Fruit fly (Drosophila melanogaster) whole organism, pupa: ENCODE results near the gene mtgo.

Experiments used
- CG10348 ChIP-seq: fragments of 200-800 bp; sonication (Bioruptor generic); IDR thresholded peaks from 2 replicates; pipeline ENCODE4 v1.3.6; 2022; ENCODE audit warnings: missing biosample characterization, missing genetic modification characterization
- CG12605 ChIP-seq: fragments of 200-800 bp; sonication (Bioruptor generic); IDR thresholded peaks from 2 replicates; pipeline ENCODE4 v1.3.6; 2022; ENCODE audit warnings: missing biosample characterization, missing genetic modification characterization
- CG13204 ChIP-seq: fragments of 200-800 bp; sonication (Bioruptor generic); optimal IDR thresholded peaks from 2 replicates; lab custom pipeline; 2018; ENCODE audit warnings: missing biosample characterization, mild to moderate bottlenecking, missing genetic modification characterization, moderate library complexity
- CG14655 ChIP-seq: fragments of 200-800 bp; sonication (Bioruptor generic); optimal IDR thresholded peaks from 3 replicates; lab custom pipeline; 2017; ENCODE audit warnings: mild to moderate bottlenecking, missing biosample characterization, missing genetic modification reagents, missing genetic modification characterization
- CG15710 ChIP-seq: fragments of 200-800 bp; sonication (Bioruptor generic); optimal IDR thresholded peaks from 2 replicates; lab custom pipeline; 2018; ENCODE audit warnings: missing biosample characterization, mild to moderate bottlenecking, missing genetic modification characterization, moderate library complexity
- CG17806 ChIP-seq: fragments of 200-800 bp; sonication (Bioruptor generic); optimal IDR thresholded peaks from 2 replicates; lab custom pipeline; 2018; ENCODE audit warnings: missing biosample characterization, mild to moderate bottlenecking, missing genetic modification characterization, moderate library complexity
- CG32121 ChIP-seq: fragments of 200-800 bp; sonication (Bioruptor generic); IDR thresholded peaks from 2 replicates; pipeline ENCODE4 v1.3.6; 2022; ENCODE audit warnings: missing biosample characterization, missing genetic modification characterization
- CG34367 ChIP-seq: fragments of 200-800 bp; sonication (Bioruptor generic); optimal IDR thresholded peaks from 2 replicates; lab custom pipeline; 2018; ENCODE audit warnings: missing biosample characterization, mild to moderate bottlenecking, missing genetic modification characterization
- CG4496 ChIP-seq: fragments of 200-800 bp; sonication (Bioruptor generic); IDR thresholded peaks from 3 replicates; pipeline ENCODE4 v1.3.6; 2022; ENCODE audit warnings: missing biosample characterization, missing genetic modification characterization
- CG8159 ChIP-seq: fragments of 200-800 bp; sonication (Bioruptor generic); optimal IDR thresholded peaks from 3 replicates; lab custom pipeline; 2018; ENCODE audit warnings: missing biosample characterization, mild to moderate bottlenecking, missing genetic modification characterization, moderate library complexity
- CG8301 ChIP-seq: fragments of 200-800 bp; sonication (Bioruptor generic); optimal IDR thresholded peaks from 2 replicates; lab custom pipeline; 2018; ENCODE audit warnings: missing biosample characterization, mild to moderate bottlenecking, missing genetic modification characterization
- CG9948 ChIP-seq: fragments of 200-800 bp; sonication (Bioruptor generic); optimal IDR thresholded peaks from 2 replicates; lab custom pipeline; 2018; ENCODE audit warnings: missing biosample characterization, mild to moderate bottlenecking, missing genetic modification characterization, moderate library complexity
- D1 ChIP-seq: fragments of 200-800 bp; sonication (Bioruptor generic); optimal IDR thresholded peaks from 2 replicates; lab custom pipeline; 2018; ENCODE audit warnings: missing biosample characterization, mild to moderate bottlenecking, missing genetic modification characterization, moderate library complexity
- EcR ChIP-seq: fragments of 200-800 bp; sonication (Bioruptor generic); optimal IDR thresholded peaks from 3 replicates; lab custom pipeline; 2019; ENCODE audit warnings: missing biosample characterization, missing genetic modification characterization, mild to moderate bottlenecking, moderate library complexity, missing genetic modification reagents
- Ets98B ChIP-seq: fragments of 200-800 bp; sonication (Bioruptor generic); IDR thresholded peaks from 2 replicates; pipeline ENCODE4 v1.3.6; 2022; ENCODE audit warnings: missing biosample characterization, missing genetic modification characterization
- Pif1A ChIP-seq: fragments of 200-800 bp; sonication (Bioruptor generic); optimal IDR thresholded peaks from 3 replicates; lab custom pipeline; 2016; ENCODE audit warnings: missing biosample characterization, missing genetic modification characterization
- Pif1B ChIP-seq: fragments of 200-800 bp; sonication (Bioruptor generic); optimal IDR thresholded peaks from 3 replicates; lab custom pipeline; 2016; ENCODE audit warnings: missing biosample characterization, missing genetic modification characterization
- Snoo ChIP-seq: fragments of 200-800 bp; sonication (Bioruptor generic); optimal IDR thresholded peaks from 3 replicates; lab custom pipeline; 2017; ENCODE audit warnings: missing biosample characterization, mild to moderate bottlenecking, missing genetic modification characterization, inconsistent platforms
- fd96Ca ChIP-seq: fragments of 200-800 bp; sonication (Bioruptor generic); IDR thresholded peaks from 3 replicates; pipeline ENCODE4 v1.3.6; 2022; ENCODE audit warnings: missing biosample characterization, missing genetic modification characterization
- gl ChIP-seq: fragments of 200-800 bp; sonication (Bioruptor generic); optimal IDR thresholded peaks from 2 replicates; lab custom pipeline; 2018; ENCODE audit warnings: missing biosample characterization, mild to moderate bottlenecking, missing genetic modification characterization
- rn ChIP-seq: fragments of 200-800 bp; sonication (Bioruptor generic); IDR thresholded peaks from 2 replicates; pipeline ENCODE4 v1.3.6; 2022; ENCODE audit warnings: missing biosample characterization, missing genetic modification characterization

Gene mtgo

DNA sequence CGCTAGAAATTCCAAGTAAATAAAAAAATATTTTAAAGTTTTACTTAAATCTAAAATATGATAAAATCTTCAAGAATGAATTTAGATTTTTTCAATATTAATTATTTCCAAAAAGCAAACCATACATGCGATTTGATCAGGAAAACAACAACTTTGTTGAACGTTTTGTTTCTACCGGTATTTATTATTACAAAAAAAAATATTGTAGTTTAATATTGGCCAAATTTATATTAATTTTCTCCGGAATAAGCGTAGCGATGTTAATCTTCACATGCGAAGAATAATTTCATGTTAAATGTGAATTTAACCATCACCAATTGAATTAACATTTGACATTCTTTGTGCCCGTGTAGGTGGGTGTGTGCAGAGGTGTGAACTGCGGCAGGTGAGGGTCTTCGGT, 74.1 kb downstream of the mtgo start:
- no peak for TF ChIP-seq CG8159
- TF ChIP-seq gl (tag; lab: Kevin White, UChicago), result no peak
- peak; percentile 26 for TF ChIP-seq CG14655 (GFP tag; lab: Kevin White, UChicago)

DNA sequence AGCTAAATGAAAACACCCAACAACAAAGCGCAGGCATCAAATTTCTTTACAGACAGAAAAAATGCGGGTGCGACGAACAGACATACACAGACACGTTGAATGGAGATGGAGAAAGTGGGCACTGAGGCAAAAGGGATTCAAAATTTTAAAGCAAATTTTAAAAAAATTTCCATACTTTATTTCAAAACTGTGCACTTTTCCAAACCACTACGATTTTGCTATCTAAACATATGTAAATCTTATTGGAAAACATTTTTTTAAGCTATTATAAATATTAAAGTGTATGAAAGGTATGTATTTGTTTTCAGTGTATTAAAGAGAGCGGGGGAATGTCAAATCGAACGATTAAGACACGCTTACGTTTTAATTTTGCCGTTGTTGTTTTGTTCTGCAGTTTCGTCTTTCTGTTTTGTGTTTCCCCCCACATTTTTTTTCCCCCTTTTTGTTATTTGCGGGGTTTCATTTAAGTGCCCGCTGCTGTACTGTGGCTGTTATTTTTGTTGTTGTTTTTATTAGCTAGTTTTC, 75.6 kb downstream of the mtgo start:
- peak; percentile 68 for TF ChIP-seq CG14655 (GFP tag; lab: Kevin White, UChicago)
- no peak for TF ChIP-seq CG10348 (GFP tag; lab: Robert Waterston, UW)
- TF ChIP-seq D1, result peak; percentile 46
- peak; percentile 38 for TF ChIP-seq CG34367 (tag; lab: Kevin White, UChicago)
- TF ChIP-seq CG12605 (GFP tag; lab: Robert Waterston, UW), result 0 out of 2 replicates have a peak, but pooled peaks have one; percentile 38
- peak; percentile 71 for TF ChIP-seq CG9948 (tag; lab: Kevin White, UChicago)
- TF ChIP-seq EcR (GFP tag; lab: Kevin White, UChicago), result no peak
- peak; percentile 3 for TF ChIP-seq CG13204 (GFP tag; lab: Kevin White, UChicago)
- peak; percentile 20 for TF ChIP-seq gl (tag; lab: Kevin White, UChicago)
- peak; percentile 65 for TF ChIP-seq CG4496
- peak; percentile 72 for TF ChIP-seq CG8301
- TF ChIP-seq Pif1B, result peak; percentile 74
- TF ChIP-seq CG8159, result peak; percentile 84
- TF ChIP-seq Pif1A, result peak; percentile 80
- peak; percentile 78 for TF ChIP-seq CG17806
- 0 out of 2 replicates have a peak, but pooled peaks have one; percentile 30 for TF ChIP-seq rn (GFP tag; lab: Robert Waterston, UW)
- TF ChIP-seq CG15710 (tag; lab: Kevin White, UChicago), result peak; percentile 37
- peak; percentile 94 for TF ChIP-seq Snoo (tag; lab: Kevin White, UChicago)
- peak; percentile 58; the same call in 1 of the 2 replicates for TF ChIP-seq CG32121 (GFP tag; lab: Robert Waterston, UW)
- peak; percentile 55 for TF ChIP-seq Ets98B (GFP tag; lab: Robert Waterston, UW)
- TF ChIP-seq fd96Ca (GFP tag; lab: Robert Waterston, UW), result 0 out of 3 replicates have a peak, but pooled peaks have one; percentile 7

DNA sequence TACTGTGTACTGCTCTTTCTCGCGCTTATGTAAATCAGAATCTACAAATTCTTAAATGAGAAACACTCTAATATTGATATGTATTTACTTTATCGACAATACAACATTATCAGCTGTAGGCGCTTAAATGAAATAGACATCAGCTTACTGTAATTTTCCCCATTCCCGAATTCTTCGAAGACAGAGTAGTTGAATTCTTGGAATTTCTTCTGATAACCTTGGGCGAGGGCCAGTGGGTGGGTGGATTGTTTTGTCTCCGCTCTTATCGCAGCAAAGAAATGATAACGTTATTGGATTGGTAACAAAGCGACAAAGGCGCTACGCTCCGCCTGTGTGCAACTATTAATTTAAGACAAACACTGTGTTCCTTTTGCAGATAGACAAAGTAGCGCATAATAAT, 76.6 kb downstream of the mtgo start:
- no peak for TF ChIP-seq CG12605 (GFP tag; lab: Robert Waterston, UW)
- TF ChIP-seq Pif1B, result no peak
- TF ChIP-seq CG4496, result no peak
- TF ChIP-seq D1, result no peak
- TF ChIP-seq CG13204 (GFP tag; lab: Kevin White, UChicago), result no peak
- no peak for TF ChIP-seq gl (tag; lab: Kevin White, UChicago)
- TF ChIP-seq Pif1A, result no peak
- TF ChIP-seq Ets98B (GFP tag; lab: Robert Waterston, UW), result no peak
- TF ChIP-seq CG8159, result no peak
- TF ChIP-seq, all 21 proteins: peak for 0

DNA sequence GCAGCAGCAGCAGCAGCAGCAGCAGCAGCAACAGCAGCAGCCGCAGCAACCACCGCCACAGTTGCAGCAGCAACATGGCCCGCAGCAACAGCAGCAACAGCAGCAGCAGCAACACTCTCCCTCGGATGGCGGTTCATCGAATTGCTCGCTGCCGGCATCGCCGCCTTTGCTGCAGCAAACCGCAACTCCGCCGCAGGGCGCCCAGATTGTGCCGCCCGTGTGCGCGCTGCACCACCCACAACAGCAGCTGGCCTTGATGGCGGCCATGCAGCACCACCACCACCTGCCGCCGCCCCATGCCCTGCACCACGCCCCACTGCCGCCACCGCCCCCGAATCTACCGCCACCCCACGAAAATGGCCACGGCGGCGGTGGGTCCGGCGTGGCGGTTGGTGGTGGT, 77.3 kb downstream of the mtgo start:
- TF ChIP-seq Snoo (tag; lab: Kevin White, UChicago) (no peak), CG13204 (GFP tag; lab: Kevin White, UChicago) (no peak), CG12605 (GFP tag; lab: Robert Waterston, UW) (no peak), CG32121 (GFP tag; lab: Robert Waterston, UW) (no peak), CG17806 (no peak), gl (tag; lab: Kevin White, UChicago) (no peak), CG14655 (GFP tag; lab: Kevin White, UChicago) (no peak)

DNA sequence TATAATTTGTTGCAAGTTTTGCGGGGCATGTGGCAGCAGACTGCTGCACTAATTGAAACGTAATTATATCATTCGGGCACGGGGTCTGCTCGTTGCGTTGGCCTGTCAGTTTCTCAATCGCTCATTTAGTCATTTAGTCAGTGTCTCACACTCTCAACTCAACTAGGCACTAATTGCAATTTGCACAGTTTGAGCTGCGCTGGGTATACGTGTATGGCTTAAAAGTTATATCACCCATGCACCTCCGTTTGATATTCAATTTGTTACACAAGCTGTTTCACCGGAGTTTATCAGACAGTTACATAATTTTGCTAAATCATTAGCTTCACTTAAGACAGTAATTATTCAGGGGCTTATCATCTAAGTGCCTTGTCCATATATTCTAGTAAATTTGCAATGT, 83.1 kb downstream of the mtgo start:
- TF ChIP-seq CG8301 (no peak), CG17806 (no peak), rn (GFP tag; lab: Robert Waterston, UW) (no peak), fd96Ca (GFP tag; lab: Robert Waterston, UW) (no peak), Pif1A (no peak), CG12605 (GFP tag; lab: Robert Waterston, UW) (no peak), CG32121 (GFP tag; lab: Robert Waterston, UW) (no peak), CG13204 (GFP tag; lab: Kevin White, UChicago) (no peak), CG15710 (tag; lab: Kevin White, UChicago) (no peak), gl (tag; lab: Kevin White, UChicago) (no peak), CG8159 (no peak), Ets98B (GFP tag; lab: Robert Waterston, UW) (no peak), Pif1B (no peak), CG34367 (tag; lab: Kevin White, UChicago) (no peak), CG9948 (tag; lab: Kevin White, UChicago) (no peak), CG10348 (GFP tag; lab: Robert Waterston, UW) (no peak)

DNA sequence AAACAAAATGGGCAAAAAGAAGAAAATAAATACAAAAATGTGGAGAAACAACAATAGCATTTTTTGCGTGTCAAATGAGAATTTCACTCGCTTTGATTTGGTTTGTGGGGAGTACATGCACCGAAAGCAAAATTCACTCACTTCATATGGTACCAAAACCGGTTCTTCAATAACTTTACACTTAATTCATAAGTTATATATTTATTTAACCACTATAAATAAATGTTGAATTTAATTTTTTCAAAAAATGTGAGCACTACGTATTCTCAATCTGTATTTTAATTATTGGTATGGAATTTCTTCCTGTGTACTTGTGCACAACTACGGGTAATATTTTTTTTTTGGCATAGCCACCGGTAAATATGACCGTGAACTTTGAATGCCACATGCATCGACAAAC, 84.4 kb downstream of the mtgo start:
- TF ChIP-seq rn (GFP tag; lab: Robert Waterston, UW), result no peak; the same call in 1 of the 2 replicates
- peak; percentile 4 for TF ChIP-seq CG17806
- no peak for TF ChIP-seq CG15710 (tag; lab: Kevin White, UChicago)
- no peak for TF ChIP-seq CG12605 (GFP tag; lab: Robert Waterston, UW)
- TF ChIP-seq CG13204 (GFP tag; lab: Kevin White, UChicago), result no peak
- TF ChIP-seq CG8301, result peak; percentile 27
- TF ChIP-seq Ets98B (GFP tag; lab: Robert Waterston, UW), result peak; percentile 45
- no peak for TF ChIP-seq CG9948 (tag; lab: Kevin White, UChicago)
- peak; percentile 9 for TF ChIP-seq Pif1A
- TF ChIP-seq CG4496, result peak; percentile 57; the same call in 2 of the 3 replicates
- TF ChIP-seq CG14655 (GFP tag; lab: Kevin White, UChicago), result peak; percentile 20
- peak; percentile 6; the same call in 1 of the 3 replicates for TF ChIP-seq fd96Ca (GFP tag; lab: Robert Waterston, UW)
- no peak for TF ChIP-seq D1
- peak; percentile 41; the same call in 1 of the 2 replicates for TF ChIP-seq CG32121 (GFP tag; lab: Robert Waterston, UW)
- TF ChIP-seq Snoo (tag; lab: Kevin White, UChicago), result no peak
- TF ChIP-seq EcR (GFP tag; lab: Kevin White, UChicago), result no peak
- no peak for TF ChIP-seq CG8159
- TF ChIP-seq Pif1B, result no peak
